Fruit fly (Drosophila melanogaster) whole organism: ENCODE measurements around the gene Pdcd4.

Experiments
- CG8478 ChIP-seq: fragments of >200 bp; optimal IDR thresholded peaks from 2 replicates; lab custom pipeline; 2018; ENCODE audit warnings: inconsistent platforms
- Dll ChIP-seq: fragments of >200 bp; optimal IDR thresholded peaks from 2 replicates; lab custom pipeline; 2017
- pan ChIP-seq: fragments of >200 bp; optimal IDR thresholded peaks from 2 replicates; lab custom pipeline; 2017
- psq ChIP-seq: fragments of >200 bp; optimal IDR thresholded peaks from 2 replicates; lab custom pipeline; 2017

- TF ChIP-seq pan (lab: Kevin White, UChicago) = no peak
- no peak for TF ChIP-seq psq (lab: Kevin White, UChicago)
- TF ChIP-seq Dll = no peak
- no peak for TF ChIP-seq CG8478
These were observed 49.2 kb upstream of the Pdcd4 start for dm6 chrX:13804398-13804797.
